Fruit fly (Drosophila melanogaster): ENCODE data around the gene Myc.
A peak's percentile ranks its signal among the peaks of the same experiment; 100 is the strongest.

Myc gene

DNA sequence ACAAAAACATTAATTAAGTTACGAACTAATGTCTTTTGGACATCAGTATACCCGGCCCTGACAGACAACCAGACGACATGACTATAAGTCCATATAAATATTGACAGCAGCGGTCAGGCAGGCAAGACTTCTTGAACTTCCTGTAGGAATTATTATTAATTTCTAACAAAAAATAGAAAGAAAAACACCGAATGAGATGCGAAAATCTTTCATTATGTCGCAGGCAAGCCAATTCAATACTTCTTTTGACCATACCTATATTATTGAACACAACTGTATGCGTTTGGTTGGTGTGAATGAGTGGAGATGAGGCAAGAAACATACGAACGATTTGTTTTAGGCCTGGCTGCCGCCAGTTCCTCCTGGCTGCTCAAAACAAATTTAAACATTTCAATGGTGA, 52.0 kb downstream of the Myc start (continued):
- TF ChIP-seq bbx (GFP tag; IDR thresholded peaks at IDR 0.05; ENCODE audit: partially characterized antibody) (no peak), jumu (GFP tag; optimal IDR thresholded peaks at IDR 0.05) (peak; percentile 65), gro (GFP tag; optimal IDR thresholded peaks at IDR 0.05) (peak; percentile 72), trh (GFP tag; optimal IDR thresholded peaks at IDR 0.05) (peak; percentile 13), lmd (GFP tag; IDR thresholded peaks at IDR 0.05) (peak; percentile 87), mld (GFP tag; IDR thresholded peaks at IDR 0.05; ENCODE audit: partially characterized antibody) (no peak), crc (GFP tag; optimal IDR thresholded peaks at IDR 0.05) (peak; percentile 69), grn (GFP tag; optimal IDR thresholded peaks at IDR 0.05) (no peak), BEAF-32 (GFP tag; optimal IDR thresholded peaks at IDR 0.05) (no peak), ham (GFP tag; IDR thresholded peaks at IDR 0.05) (no peak), wor (GFP tag; IDR thresholded peaks at IDR 0.05) (peak; percentile 70), HLH3B (GFP tag; IDR thresholded peaks at IDR 0.05) (peak; percentile 84), CG14441 (GFP tag; IDR thresholded peaks at IDR 0.05) (peak; percentile 83), CG2199 (GFP tag; IDR thresholded peaks at IDR 0.05) (peak; percentile 42; the same call in 1 of the 3 replicates), Dbx (GFP tag; IDR thresholded peaks at IDR 0.05) (peak; percentile 45; the same call in 1 of the 3 replicates), twi (tag; optimal IDR thresholded peaks at IDR 0.05) (peak; percentile 29), pros (GFP tag; optimal IDR thresholded peaks at IDR 0.05) (no peak), Hsf (GFP tag; optimal IDR thresholded peaks at IDR 0.05) (peak; percentile 81), CG2129 (GFP tag; IDR thresholded peaks at IDR 0.05; ENCODE audit: partially characterized antibody) (no peak), dmrt11E (tag; optimal IDR thresholded peaks at IDR 0.05) (peak; percentile 77), knrl (GFP tag; IDR thresholded peaks at IDR 0.05; ENCODE audit: partially characterized antibody) (no peak), CG18764 (GFP tag; optimal IDR thresholded peaks at IDR 0.05) (peak; percentile 44), kah (GFP tag; optimal IDR thresholded peaks at IDR 0.05) (peak; percentile 42), CG2678 (tag; optimal IDR thresholded peaks at IDR 0.05) (peak; percentile 84), CG11247 (GFP tag; IDR thresholded peaks at IDR 0.05) (peak; percentile 81), CG14667 (GFP tag; IDR thresholded peaks at IDR 0.05) (peak; percentile 67), CG7963 (GFP tag; IDR thresholded peaks at IDR 0.05; ENCODE audit: partially characterized antibody) (no peak), br (optimal IDR thresholded peaks at IDR 0.05) (no peak), CG7745 (tag; optimal IDR thresholded peaks at IDR 0.05) (no peak), lab (GFP tag; optimal IDR thresholded peaks at IDR 0.05) (peak; percentile 85), sima (GFP tag; optimal IDR thresholded peaks at IDR 0.05) (no peak), CG6813 (GFP tag; optimal IDR thresholded peaks at IDR 0.05) (peak; percentile 60), hth (optimal IDR thresholded peaks at IDR 0.05) (no peak), CG12659 (GFP tag; optimal IDR thresholded peaks at IDR 0.05) (peak; percentile 80), CG7839 (tag; optimal IDR thresholded peaks at IDR 0.05) (peak; percentile 89), nau (GFP tag; optimal IDR thresholded peaks at IDR 0.05) (peak; percentile 81), CG10366 (GFP tag; IDR thresholded peaks at IDR 0.05) (peak; percentile 91), schlank (tag; optimal IDR thresholded peaks at IDR 0.05) (peak; percentile 29), CG11695 (GFP tag; IDR thresholded peaks at IDR 0.05) (peak; percentile 91), CG9932 (GFP tag; IDR thresholded peaks at IDR 0.05) (peak; percentile 67), corto (GFP tag; optimal IDR thresholded peaks at IDR 0.05) (no peak), Spps (tag; optimal IDR thresholded peaks at IDR 0.05) (peak; percentile 52), Fer1 (GFP tag; optimal IDR thresholded peaks at IDR 0.05) (peak; percentile 77), sob (GFP tag; IDR thresholded peaks at IDR 0.05) (peak; percentile 83), Sry-β (GFP tag; optimal IDR thresholded peaks at IDR 0.05) (no peak), MBD-R2 (GFP tag; IDR thresholded peaks at IDR 0.05) (peak; percentile 44; the same call in 1 of the 2 replicates), CG12071 (GFP tag; optimal IDR thresholded peaks at IDR 0.05) (peak; percentile 77), CG1233 (GFP tag; optimal IDR thresholded peaks at IDR 0.05) (peak; percentile 63), Xbp1 (GFP tag; optimal IDR thresholded peaks at IDR 0.05) (peak; percentile 86), CG10979 (tag; optimal IDR thresholded peaks at IDR 0.05) (peak; percentile 75), Myb (GFP tag; optimal IDR thresholded peaks at IDR 0.05) (peak; percentile 44)
